Worm (Caenorhabditis elegans): ENCODE data around the gene T08D10.5.
"Not testable (repeated sequence)": the region's sequence is repeated elsewhere in the genome, so short reads cannot be mapped to it uniquely, and the experiment has no call there.

Gene T08D10.5

ce11 chrX:11953229-11953628 is 4.1 kb upstream of the T08D10.5 start, which contains the start of gene T08D10.4:
TSS of gene T08D10.4 (minus strand) at chrX:11953329.
- TF ChIP-seq sem-2 (GFP tag; optimal IDR thresholded peaks at IDR 0.05) (no peak), lin-13 (tag; optimal IDR thresholded peaks at IDR 0.05) (no peak), tbx-8 (GFP tag; optimal IDR thresholded peaks at IDR 0.05) (no peak)

ce11 chrX:11955125-11955524 is 2.2 kb upstream of the T08D10.5 start, which contains the start of gene T08D10.3:
TSS of gene T08D10.3 (plus strand) at chrX:11955425.
- TF ChIP-seq bed-3 (GFP tag; optimal IDR thresholded peaks at IDR 0.05) (no peak), elt-1 (tag; optimal IDR thresholded peaks at IDR 0.05; ENCODE audit: borderline replicate concordance, insufficient read depth) (no peak), cnd-1 (tag; optimal IDR thresholded peaks at IDR 0.05) (no peak), nhr-2 (tag; optimal IDR thresholded peaks at IDR 0.05) (no peak), sptf-1 (tag; optimal IDR thresholded peaks at IDR 0.05) (no peak), hlh-1 (tag; optimal IDR thresholded peaks at IDR 0.05) (no peak), mep-1 (tag; optimal IDR thresholded peaks at IDR 0.05) (no peak), ztf-11 (tag; optimal IDR thresholded peaks at IDR 0.05) (no peak), mab-5 (tag; optimal IDR thresholded peaks at IDR 0.05) (no peak), blmp-1 (tag; optimal IDR thresholded peaks at IDR 0.05) (no peak), elt-3 (tag; optimal IDR thresholded peaks at IDR 0.05) (no peak), M03D4.4 (tag; optimal IDR thresholded peaks at IDR 0.05) (no peak), ceh-43 (GFP tag; optimal IDR thresholded peaks at IDR 0.05) (no peak), nhr-28 (tag; optimal IDR thresholded peaks at IDR 0.05) (no peak), lin-13 (tag; optimal IDR thresholded peaks at IDR 0.05) (no peak), unc-39 (tag; optimal IDR thresholded peaks at IDR 0.05) (no peak), lsy-2 (tag; optimal IDR thresholded peaks at IDR 0.05) (no peak)

- TF ChIP-seq sem-2 (GFP tag; optimal IDR thresholded peaks at IDR 0.05) (no peak), mls-2 (tag; optimal IDR thresholded peaks at IDR 0.05) (no peak), bed-3 (GFP tag; optimal IDR thresholded peaks at IDR 0.05) (no peak), ham-2 (GFP tag; optimal IDR thresholded peaks at IDR 0.05) (no peak), hlh-1 (tag; optimal IDR thresholded peaks at IDR 0.05) (no peak), sptf-1 (tag; optimal IDR thresholded peaks at IDR 0.05) (no peak), ceh-39 (tag; optimal IDR thresholded peaks at IDR 0.05) (no peak), lin-13 (tag; optimal IDR thresholded peaks at IDR 0.05) (no peak), blmp-1 (tag; optimal IDR thresholded peaks at IDR 0.05) (no peak)
Observed at ce11 chrX:11959838-11960237, 2.5 kb downstream of the T08D10.5 start, which contains the start of gene C49F5.8. TSS of gene C49F5.8 (plus strand) at chrX:11960138.

ce11 chrX:11961103-11961502 is 3.8 kb downstream of the T08D10.5 start, which contains the start of gene C49F5.13:
TSS of gene C49F5.13 (plus strand) at chrX:11961403.
- TF ChIP-seq blmp-1 (tag; optimal IDR thresholded peaks at IDR 0.05); mls-2 (tag; optimal IDR thresholded peaks at IDR 0.05); ham-2 (GFP tag; optimal IDR thresholded peaks at IDR 0.05): not testable (repeated sequence)

ce11 chrX:11962050-11962788 is 4.9 kb downstream of the T08D10.5 start:
- TF ChIP-seq nhr-2 (tag; optimal IDR thresholded peaks at IDR 0.05), result no peak
- no peak for TF ChIP-seq zip-8 (tag; optimal IDR thresholded peaks at IDR 0.05)
- TF ChIP-seq cnd-1 (tag; optimal IDR thresholded peaks at IDR 0.05), result no peak
- TF ChIP-seq M03D4.4 (tag; optimal IDR thresholded peaks at IDR 0.05), result no peak
- no peak for TF ChIP-seq mep-1 (tag; optimal IDR thresholded peaks at IDR 0.05)
- no peak for TF ChIP-seq ztf-11 (tag; optimal IDR thresholded peaks at IDR 0.05)
- no peak for TF ChIP-seq blmp-1 (tag; optimal IDR thresholded peaks at IDR 0.05)
- TF ChIP-seq drap-1 (GFP tag; optimal IDR thresholded peaks at IDR 0.05), result no peak
- TF ChIP-seq flh-1 (GFP tag; optimal IDR thresholded peaks at IDR 0.05), result no peak
- TF ChIP-seq ham-2 (GFP tag; optimal IDR thresholded peaks at IDR 0.05), result no peak
- TF ChIP-seq elt-1 (tag; optimal IDR thresholded peaks at IDR 0.05; ENCODE audit: borderline replicate concordance, insufficient read depth), result no peak
- TF ChIP-seq unc-39 (tag; optimal IDR thresholded peaks at IDR 0.05), result no peak
- no peak for TF ChIP-seq lsy-2 (tag; optimal IDR thresholded peaks at IDR 0.05)
- TF ChIP-seq nhr-76 (tag; optimal IDR thresholded peaks at IDR 0.05), result no peak
- TF ChIP-seq mab-5 (tag; optimal IDR thresholded peaks at IDR 0.05), result no peak

- no peak for TF ChIP-seq nhr-76 (tag; optimal IDR thresholded peaks at IDR 0.05)
- TF ChIP-seq elt-1 (tag; optimal IDR thresholded peaks at IDR 0.05; ENCODE audit: borderline replicate concordance, insufficient read depth), result peak; percentile 91
- peak; percentile 21 for TF ChIP-seq unc-62 (GFP tag; optimal IDR thresholded peaks at IDR 0.05)
Observed at ce11 chrX:11963659-11964058, 6.3 kb downstream of the T08D10.5 start.
